Fruit fly (Drosophila melanogaster) whole organism, embryonic: ENCODE results near the gene Lim3.
A peak's percentile ranks its signal among the peaks of the same experiment; 100 is the strongest.

ENCODE experiments used
- CG10267 ChIP-seq: fragments of 200-800 bp; sonication (Bioruptor generic); optimal IDR thresholded peaks from 2 replicates; lab custom pipeline; 2018; ENCODE audit warnings: missing biosample characterization, mild to moderate bottlenecking, missing genetic modification characterization, moderate library complexity
- CG11504 ChIP-seq: fragments of 200-800 bp; sonication (Bioruptor generic); optimal IDR thresholded peaks from 3 replicates; lab custom pipeline; 2019; ENCODE audit warnings: missing biosample characterization, mild to moderate bottlenecking, missing genetic modification characterization, moderate library complexity
- CG11695 ChIP-seq: fragments of 200-800 bp; sonication (Bioruptor generic); IDR thresholded peaks from 3 replicates; pipeline ENCODE4 v1.3.6; 2022; ENCODE audit warnings: missing biosample characterization, missing genetic modification characterization
- CG15011 ChIP-seq: fragments of 200-800 bp; sonication (Bioruptor generic); optimal IDR thresholded peaks from 3 replicates; lab custom pipeline; 2018; ENCODE audit warnings: missing biosample characterization, mild to moderate bottlenecking, missing genetic modification characterization
- CG15269 ChIP-seq: fragments of 200-800 bp; sonication (Bioruptor generic); optimal IDR thresholded peaks from 2 replicates; lab custom pipeline; 2018; ENCODE audit warnings: missing biosample characterization, mild to moderate bottlenecking, missing genetic modification characterization, moderate library complexity
- CG17361 ChIP-seq: fragments of 200-800 bp; sonication (Bioruptor generic); IDR thresholded peaks from 3 replicates; pipeline ENCODE4 v1.3.6; 2022; ENCODE audit warnings: missing biosample characterization, missing genetic modification characterization
- CG17829 ChIP-seq: fragments of 200-800 bp; optimal IDR thresholded peaks from 2 replicates; lab custom pipeline; 2019; ENCODE audit warnings: missing biosample characterization, mild to moderate bottlenecking, missing genetic modification characterization, moderate library complexity
- CG1792 ChIP-seq: fragments of 200-800 bp; sonication (Bioruptor generic); optimal IDR thresholded peaks from 2 replicates; lab custom pipeline; 2016; ENCODE audit warnings: missing biosample characterization, missing genetic modification characterization
- CG2199 ChIP-seq: fragments of 200-800 bp; sonication (Bioruptor generic); IDR thresholded peaks from 3 replicates; pipeline ENCODE4 v1.3.6; 2022; ENCODE audit warnings: missing biosample characterization, missing genetic modification characterization
- CG3281 ChIP-seq: fragments of 200-800 bp; sonication (Bioruptor generic); optimal IDR thresholded peaks from 3 replicates; lab custom pipeline; 2017; ENCODE audit warnings: missing biosample characterization, mild to moderate bottlenecking, missing genetic modification characterization
- CG7928 ChIP-seq: fragments of 200-800 bp; sonication (Bioruptor generic); optimal IDR thresholded peaks from 2 replicates; lab custom pipeline; 2017; ENCODE audit warnings: missing biosample characterization, mild to moderate bottlenecking, missing genetic modification characterization
- CG7963 ChIP-seq: fragments of 200-800 bp; sonication (Bioruptor generic); IDR thresholded peaks from 3 replicates; pipeline ENCODE4 v1.3.6; 2022; ENCODE audit warnings: missing biosample characterization, missing genetic modification characterization; ENCODE audit not compliant: partially characterized antibody
- Fer2 ChIP-seq: fragments of 200-800 bp; sonication (Bioruptor generic); optimal IDR thresholded peaks from 2 replicates; lab custom pipeline; 2018; ENCODE audit warnings: missing biosample characterization, mild to moderate bottlenecking, missing genetic modification characterization, moderate library complexity
- HLH4C ChIP-seq: fragments of 200-800 bp; sonication (Bioruptor generic); IDR thresholded peaks from 3 replicates; pipeline ENCODE4 v1.3.6; 2022; ENCODE audit warnings: missing biosample characterization, missing genetic modification characterization; ENCODE audit not compliant: partially characterized antibody
- Hmr ChIP-seq: fragments of 200-800 bp; sonication (Bioruptor generic); optimal IDR thresholded peaks from 3 replicates; lab custom pipeline; 2017; ENCODE audit warnings: mild to moderate bottlenecking, missing biosample characterization, missing genetic modification reagents, missing genetic modification characterization
- Kr ChIP-seq: fragments of 200-800 bp; sonication (Bioruptor generic); optimal IDR thresholded peaks from 2 replicates; lab custom pipeline; 2017; ENCODE audit warnings: missing biosample characterization, mild to moderate bottlenecking, missing genetic modification characterization
- Meics ChIP-seq: fragments of 200-800 bp; sonication (Bioruptor generic); optimal IDR thresholded peaks from 2 replicates; lab custom pipeline; 2017; ENCODE audit warnings: missing biosample characterization, mild to moderate bottlenecking, missing genetic modification characterization
- Rx ChIP-seq: fragments of 200-800 bp; sonication (Bioruptor generic); IDR thresholded peaks from 2 replicates; pipeline ENCODE4 v1.3.6; 2022; ENCODE audit warnings: missing biosample characterization, missing genetic modification characterization
- Sin3A ChIP-seq: fragments of >200 bp; optimal IDR thresholded peaks from 2 replicates; lab custom pipeline; 2018
- TFAM ChIP-seq: fragments of 200-800 bp; sonication (Bioruptor generic); optimal IDR thresholded peaks from 2 replicates; lab custom pipeline; 2017; ENCODE audit warnings: missing biosample characterization, missing genetic modification characterization, inconsistent platforms
- abd-A ChIP-seq: fragments of 200-800 bp; sonication (Bioruptor generic); optimal IDR thresholded peaks from 3 replicates; lab custom pipeline; 2019; ENCODE audit warnings: missing biosample characterization, mild to moderate bottlenecking, missing genetic modification characterization, moderate library complexity
- bsh ChIP-seq, 2 experiments: fragments of 200-800 bp; sonication (Bioruptor generic); optimal IDR thresholded peaks; 2 replicates each; lab custom pipeline; 2017 to 2018; ENCODE audit warnings: mild to moderate bottlenecking in 2 of 2, missing biosample characterization in 2 of 2, missing genetic modification characterization in 2 of 2, moderate library complexity in 1 of 2
- caup ChIP-seq: fragments of 200-800 bp; sonication (Bioruptor generic); optimal IDR thresholded peaks from 3 replicates; lab custom pipeline; 2017; ENCODE audit warnings: missing biosample characterization, mild to moderate bottlenecking, missing genetic modification characterization, moderate library complexity; ENCODE audit not compliant: severe bottlenecking
- cg ChIP-seq: fragments of 200-800 bp; sonication (Bioruptor generic); optimal IDR thresholded peaks from 3 replicates; lab custom pipeline; 2019; ENCODE audit warnings: missing biosample characterization, mild to moderate bottlenecking, missing genetic modification characterization, moderate library complexity
- crol ChIP-seq: fragments of 200-800 bp; sonication (Bioruptor generic); IDR thresholded peaks from 2 replicates; pipeline ENCODE4 v1.3.6; 2022; ENCODE audit warnings: missing biosample characterization, missing genetic modification characterization
- dati ChIP-seq: fragments of 200-800 bp; sonication (Bioruptor generic); IDR thresholded peaks from 2 replicates; pipeline ENCODE4 v1.3.6; 2022; ENCODE audit warnings: missing biosample characterization, missing genetic modification characterization
- eyg ChIP-seq: fragments of 200-800 bp; sonication (Bioruptor generic); optimal IDR thresholded peaks from 3 replicates; lab custom pipeline; 2016; ENCODE audit warnings: missing biosample characterization, missing genetic modification characterization
- fd3F ChIP-seq: fragments of 200-800 bp; sonication (Bioruptor generic); optimal IDR thresholded peaks from 2 replicates; lab custom pipeline; 2018; ENCODE audit warnings: missing biosample characterization, mild to moderate bottlenecking, missing genetic modification characterization, moderate library complexity
- gsb-n ChIP-seq: fragments of 200-800 bp; sonication (Bioruptor generic); optimal IDR thresholded peaks from 3 replicates; lab custom pipeline; 2018; ENCODE audit warnings: missing biosample characterization, mild to moderate bottlenecking, missing genetic modification characterization
- kni ChIP-seq: fragments of 200-800 bp; sonication (Bioruptor generic); optimal IDR thresholded peaks from 3 replicates; lab custom pipeline; 2017; ENCODE audit warnings: mild to moderate bottlenecking, missing biosample characterization, missing genetic modification reagents, missing genetic modification characterization
- nerfin-1 ChIP-seq: fragments of 200-800 bp; sonication (Bioruptor generic); optimal IDR thresholded peaks from 3 replicates; lab custom pipeline; 2019; ENCODE audit warnings: missing biosample characterization, mild to moderate bottlenecking, missing genetic modification characterization, moderate library complexity
- nom ChIP-seq: fragments of 200-800 bp; sonication (Bioruptor generic); optimal IDR thresholded peaks from 2 replicates; lab custom pipeline; 2017; ENCODE audit warnings: missing biosample characterization, missing genetic modification characterization, mild to moderate bottlenecking, moderate library complexity, missing genetic modification reagents
- pfk ChIP-seq: fragments of 200-800 bp; sonication (Bioruptor generic); optimal IDR thresholded peaks from 2 replicates; lab custom pipeline; 2018; ENCODE audit warnings: missing biosample characterization, mild to moderate bottlenecking, missing genetic modification characterization, moderate library complexity
- pros ChIP-seq: fragments of 200-800 bp; sonication (Bioruptor generic); optimal IDR thresholded peaks from 3 replicates; lab custom pipeline; 2019; ENCODE audit warnings: missing biosample characterization, mild to moderate bottlenecking, missing genetic modification characterization, moderate library complexity
- sob ChIP-seq: fragments of 200-800 bp; sonication (Bioruptor generic); IDR thresholded peaks from 2 replicates; pipeline ENCODE4 v1.3.6; 2022; ENCODE audit warnings: missing biosample characterization, missing genetic modification characterization
- sqz ChIP-seq: fragments of 200-800 bp; sonication (Bioruptor generic); optimal IDR thresholded peaks from 3 replicates; lab custom pipeline; 2018; ENCODE audit warnings: missing biosample characterization, mild to moderate bottlenecking, missing genetic modification characterization
- tll ChIP-seq, 2 experiments: fragments of 200-800 bp in 1 of 2; fragments of >200 bp in 1 of 2; sonication (Bioruptor generic) in 1 of 2; optimal IDR thresholded peaks; 2 replicates each; lab custom pipeline; 2017 to 2019; ENCODE audit warnings: missing biosample characterization in 2 of 2, missing genetic modification characterization in 2 of 2, mild to moderate bottlenecking in 1 of 2, moderate library complexity in 1 of 2
- vvl ChIP-seq: fragments of 200-800 bp; sonication (Bioruptor generic); IDR thresholded peaks from 2 replicates; pipeline ENCODE4 v1.3.6; 2022; ENCODE audit warnings: missing biosample characterization, missing genetic modification characterization
- z ChIP-seq: fragments of 200-800 bp; sonication (Bioruptor generic); IDR thresholded peaks from 3 replicates; pipeline ENCODE4 v1.3.6; 2022; ENCODE audit warnings: missing biosample characterization, missing genetic modification characterization
- zen2 ChIP-seq: fragments of 200-800 bp; sonication (Bioruptor generic); IDR thresholded peaks from 3 replicates; pipeline ENCODE4 v1.3.6; 2022; ENCODE audit warnings: missing biosample characterization, missing genetic modification characterization; ENCODE audit not compliant: partially characterized antibody

The Lim3 gene

DNA sequence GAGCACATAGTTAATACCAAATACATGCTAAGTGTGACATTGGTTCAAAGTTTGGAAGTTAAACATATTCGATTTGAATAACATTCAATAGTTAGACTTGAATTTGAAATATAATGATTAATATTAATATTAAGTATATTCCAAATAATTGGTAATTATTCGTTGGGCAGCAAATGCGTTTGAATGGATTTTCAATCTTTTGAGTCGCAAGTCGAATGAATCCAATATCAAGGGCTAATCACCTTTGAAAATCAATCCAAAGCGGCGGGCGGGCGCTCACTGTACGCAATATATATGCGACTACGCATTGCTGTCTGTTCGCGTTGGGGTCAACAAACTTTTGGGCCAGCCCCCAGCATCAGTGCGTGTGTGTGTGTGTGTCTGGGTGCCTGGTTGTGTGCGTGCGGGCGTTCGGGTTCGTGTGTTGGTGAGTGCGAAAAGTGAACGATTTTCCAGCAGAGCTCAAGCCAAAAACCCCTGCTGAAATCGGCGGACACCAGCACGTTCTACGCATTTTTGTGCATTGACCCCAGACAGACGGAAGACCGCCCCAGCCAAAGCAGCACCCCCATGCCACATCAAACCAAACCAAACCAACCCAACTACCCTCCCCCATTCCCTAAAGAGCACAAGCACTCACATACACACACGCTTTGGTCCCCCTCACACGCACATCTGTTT lies 30.3 kb upstream of the Lim3 start (continued):
- TF ChIP-seq dati (GFP tag; lab: Robert Waterston, UW) (no peak), CG7963 (GFP tag; lab: Robert Waterston, UW) (no peak), CG15269 (peak; percentile 19), CG11504 (tag; lab: Kevin White, UChicago) (peak; percentile 62), Meics (GFP tag; lab: Kevin White, UChicago) (peak; percentile 11), bsh (GFP tag; optimal IDR thresholded peaks at IDR 0.05; lab: Kevin White, UChicago) (peak in 1 of 2 experiments; percentile 28), tll (GFP tag; optimal IDR thresholded peaks at IDR 0.05; lab: Kevin White, UChicago) (no peak), CG3281 (GFP tag; lab: Kevin White, UChicago) (peak; percentile 29), CG1792 (GFP tag; lab: Kevin White, UChicago) (no peak), z (GFP tag; lab: Robert Waterston, UW) (0 out of 3 replicates have a peak, but pooled peaks have one; percentile 27), HLH4C (GFP tag; lab: Robert Waterston, UW) (no peak), TFAM (GFP tag; lab: Kevin White, UChicago) (no peak)

DNA sequence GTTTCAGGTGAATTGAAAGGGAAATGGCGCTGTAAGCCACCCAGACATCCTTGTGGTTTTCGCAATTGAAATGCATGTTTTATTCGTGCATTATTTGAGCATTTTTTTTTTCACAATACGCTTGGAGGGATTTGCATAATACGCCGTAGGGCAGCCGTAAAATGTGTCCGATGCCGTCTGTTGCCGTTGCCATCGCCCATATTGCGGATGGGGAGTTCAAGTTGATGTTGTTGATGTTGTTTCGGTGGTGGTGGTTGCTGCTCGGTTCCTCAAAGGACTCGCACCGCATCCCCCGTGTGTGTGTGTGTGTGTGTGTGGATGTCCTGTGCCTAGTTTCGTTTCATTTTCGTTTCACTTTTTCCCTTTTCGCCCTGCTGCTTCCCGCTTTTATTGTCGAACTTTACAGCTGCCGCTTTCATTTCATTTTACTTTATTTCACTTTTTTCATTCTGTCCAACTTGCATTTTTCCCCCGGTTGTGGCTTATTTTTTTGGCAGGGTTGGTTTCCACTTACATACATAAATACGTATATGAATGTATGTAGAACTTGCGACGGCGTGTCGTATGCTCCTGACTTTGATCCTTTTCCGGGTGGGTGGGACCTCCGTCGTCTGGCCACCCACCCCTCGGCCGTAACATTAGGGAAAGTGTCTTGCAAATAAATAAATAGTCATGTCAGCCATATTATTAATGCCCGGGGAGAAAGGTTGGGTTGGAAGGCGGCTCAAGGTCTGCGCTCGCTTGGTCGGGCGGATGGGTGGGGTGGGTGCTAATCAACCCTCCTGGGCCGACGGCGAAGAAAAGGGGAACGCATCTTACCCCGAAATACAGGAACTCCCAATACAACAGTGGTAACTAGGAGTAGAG lies 29.5 kb upstream of the Lim3 start:
- TF ChIP-seq crol (GFP tag; lab: Robert Waterston, UW) (0 out of 2 replicates have a peak, but pooled peaks have one; percentile 32), pros (peak; percentile 98), Rx (0 out of 2 replicates have a peak, but pooled peaks have one; percentile 23), CG10267 (tag; lab: Kevin White, UChicago) (no peak), nerfin-1 (tag; lab: Kevin White, UChicago) (peak; percentile 16), Kr (GFP tag; lab: Kevin White, UChicago) (no peak), Hmr (GFP tag; lab: Kevin White, UChicago) (no peak), zen2 (GFP tag; lab: Robert Waterston, UW) (0 out of 3 replicates have a peak, but pooled peaks have one; percentile 17), abd-A (tag; lab: Kevin White, UChicago) (peak; percentile 87), gsb-n (tag; lab: Kevin White, UChicago) (no peak), CG2199 (0 out of 3 replicates have a peak, but pooled peaks have one; percentile 28), CG11695 (0 out of 3 replicates have a peak, but pooled peaks have one; percentile 11), eyg (GFP tag; lab: Kevin White, UChicago) (no peak), sqz (peak; percentile 61), kni (peak; percentile 20), CG15011 (GFP tag; lab: Kevin White, UChicago) (no peak), vvl (GFP tag; lab: Robert Waterston, UW) (peak; percentile 26; the same call in 1 of the 2 replicates), fd3F (GFP tag; lab: Kevin White, UChicago) (no peak), CG7928 (GFP tag; lab: Kevin White, UChicago) (no peak), Fer2 (no peak), Sin3A (lab: Kevin White, UChicago) (no peak), pfk (GFP tag; lab: Kevin White, UChicago) (peak; percentile 91), CG17361 (GFP tag; lab: Robert Waterston, UW) (no peak), CG17829 (no peak), nom (GFP tag; lab: Kevin White, UChicago) (peak; percentile 20), caup (GFP tag; lab: Kevin White, UChicago) (no peak), sob (GFP tag; lab: Robert Waterston, UW) (no peak), cg (GFP tag; lab: Kevin White, UChicago) (peak; percentile 40)
- TF ChIP-seq, all 482 proteins: peak for 14
